Worm (Caenorhabditis elegans) whole organism, mixed stage, embryonic: ENCODE results near the gene nhr-34.

Source experiments
- blmp-1 ChIP-seq: fragments of 150-350 bp; optimal IDR thresholded peaks from 2 replicates; lab custom pipeline; 2014; ENCODE audit warnings: missing biosample characterization, missing genetic modification characterization
- nhr-76 ChIP-seq: sonication (generic microtip); optimal IDR thresholded peaks from 2 replicates; lab custom pipeline; 2017; ENCODE audit warnings: missing biosample characterization, missing genetic modification characterization
- snpc-4 ChIP-seq: fragments of 150-350 bp; optimal IDR thresholded peaks from 2 replicates; lab custom pipeline; 2014; ENCODE audit warnings: missing biosample characterization, missing genetic modification characterization

DNA sequence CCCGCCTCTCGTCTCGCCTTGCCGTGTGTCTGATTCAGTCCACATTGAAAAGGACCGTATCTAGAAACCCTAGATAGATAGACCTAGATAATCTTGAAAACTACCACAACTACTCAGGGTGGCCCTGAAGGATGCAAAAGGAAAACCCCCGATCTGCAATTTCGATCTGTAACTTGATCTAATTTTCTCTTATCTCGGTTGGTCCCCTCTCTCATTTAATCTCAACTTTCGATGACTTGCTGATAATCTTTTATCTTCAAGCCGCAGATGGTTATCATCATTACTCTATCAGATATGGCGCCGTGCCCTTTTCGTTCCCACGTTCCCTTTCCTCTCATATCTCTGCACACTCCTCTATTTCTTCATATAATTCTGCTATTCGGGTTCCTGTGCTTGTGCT is 60.0 kb downstream of the nhr-34 start:
- no peak for TF ChIP-seq nhr-76
- TF ChIP-seq blmp-1 (tag; lab: Kevin White, UChicago), result no peak
- no peak for TF ChIP-seq snpc-4 (tag; lab: Kevin White, UChicago)
